Worm (Caenorhabditis elegans) whole organism, L1 larva: Measurements from ENCODE around the gene srsx-29.

ENCODE experiments used
- fkh-8 ChIP-seq: sonication (generic microtip); optimal IDR thresholded peaks from 2 replicates; lab custom pipeline; 2016; ENCODE audit warnings: mild to moderate bottlenecking, missing genetic modification characterization, missing compliant biosample characterization
- lin-39 ChIP-seq: fragments of 150-350 bp; optimal IDR thresholded peaks from 2 replicates; lab custom pipeline; 2014; ENCODE audit warnings: missing biosample characterization, missing genetic modification reagents, missing genetic modification characterization
- mdl-1 ChIP-seq, 2 experiments: fragments of 150-350 bp; optimal IDR thresholded peaks; 2 replicates each; lab custom pipeline; 2014 to 2017; ENCODE audit warnings: missing biosample characterization in 2 of 2, missing genetic modification characterization in 2 of 2, inconsistent platforms in 1 of 2
- nhr-28 ChIP-seq: fragments of 150-350 bp; optimal IDR thresholded peaks from 2 replicates; lab custom pipeline; 2014; ENCODE audit warnings: missing biosample characterization, missing genetic modification characterization
- nhr-47 ChIP-seq: sonication (generic microtip); optimal IDR thresholded peaks from 2 replicates; lab custom pipeline; 2016; ENCODE audit warnings: mild to moderate bottlenecking, missing genetic modification characterization, moderate library complexity, missing compliant biosample characterization
- nhr-76 ChIP-seq: sonication (generic microtip); optimal IDR thresholded peaks from 2 replicates; lab custom pipeline; 2017; ENCODE audit warnings: missing biosample characterization, missing genetic modification characterization
- pax-3 ChIP-seq: fragments of 200-800 bp; sonication (Bioruptor generic); optimal IDR thresholded peaks from 2 replicates; lab custom pipeline; 2018; ENCODE audit warnings: mild to moderate bottlenecking, missing genetic modification characterization, moderate library complexity, missing compliant biosample characterization

DNA sequence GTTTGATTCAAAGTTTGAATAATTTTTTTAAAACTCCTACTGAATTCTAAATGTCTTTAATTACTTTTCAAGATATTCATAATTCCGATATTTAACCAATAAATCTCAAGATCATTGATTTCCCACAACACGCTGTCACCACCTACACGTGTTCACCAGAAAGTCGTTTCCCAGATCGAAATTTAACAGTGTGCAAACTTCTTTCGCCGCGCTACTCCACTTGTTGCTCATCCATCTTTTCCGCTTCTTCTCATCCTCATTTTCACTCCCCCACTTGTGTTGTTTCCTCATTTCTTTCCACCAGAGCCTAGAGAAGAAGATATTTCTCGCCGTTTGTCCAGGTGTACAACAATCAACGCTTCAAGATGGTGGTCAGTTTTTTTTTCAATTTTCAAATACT is 9.1 kb upstream of the srsx-29 start, which contains the start of gene C51E3.9:
- TF ChIP-seq pax-3 (tag; lab: Kevin White, UChicago) (no peak), nhr-28 (tag; lab: Kevin White, UChicago) (no peak), nhr-76 (no peak), nhr-47 (tag; lab: Kevin White, UChicago) (no peak), mdl-1 (tag; optimal IDR thresholded peaks at IDR 0.05; lab: Kevin White, UChicago) (no peak), lin-39 (tag; lab: Kevin White, UChicago) (no peak), fkh-8 (tag; lab: Kevin White, UChicago) (no peak)
